Fruit fly (Drosophila melanogaster): Measurements from ENCODE around the gene whe.

whe gene

DNA sequence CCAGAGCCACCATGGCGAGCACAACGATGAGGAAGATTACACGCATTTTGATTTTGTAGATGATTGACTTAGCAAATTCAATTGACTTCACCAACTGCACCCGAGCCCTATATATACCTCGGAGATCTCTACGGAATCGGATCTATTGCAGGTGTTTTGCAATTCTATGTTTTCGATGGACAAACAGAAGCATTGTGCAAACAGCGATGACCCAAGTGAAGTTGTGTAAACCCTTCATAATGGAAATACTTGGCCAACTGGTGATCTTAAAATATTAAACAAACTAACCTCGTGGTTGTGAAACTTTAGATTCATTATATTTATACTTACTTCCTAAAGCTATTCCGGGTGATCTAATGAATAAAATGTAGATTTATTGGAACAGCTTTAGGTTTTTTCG lies at the start of gene whe:
TSS of gene whe (minus strand) at position 101 of the 400 bp plus-strand sequence.
- TF ChIP-seq CG32121 (GFP tag; IDR thresholded peaks at IDR 0.05) (no peak), rn (GFP tag; IDR thresholded peaks at IDR 0.05) (no peak), CG9948 (tag; optimal IDR thresholded peaks at IDR 0.05) (no peak), D1 (tag; optimal IDR thresholded peaks at IDR 0.05) (no peak), CG8159 (tag; optimal IDR thresholded peaks at IDR 0.05) (no peak), fd96Ca (GFP tag; IDR thresholded peaks at IDR 0.05) (no peak)

DNA sequence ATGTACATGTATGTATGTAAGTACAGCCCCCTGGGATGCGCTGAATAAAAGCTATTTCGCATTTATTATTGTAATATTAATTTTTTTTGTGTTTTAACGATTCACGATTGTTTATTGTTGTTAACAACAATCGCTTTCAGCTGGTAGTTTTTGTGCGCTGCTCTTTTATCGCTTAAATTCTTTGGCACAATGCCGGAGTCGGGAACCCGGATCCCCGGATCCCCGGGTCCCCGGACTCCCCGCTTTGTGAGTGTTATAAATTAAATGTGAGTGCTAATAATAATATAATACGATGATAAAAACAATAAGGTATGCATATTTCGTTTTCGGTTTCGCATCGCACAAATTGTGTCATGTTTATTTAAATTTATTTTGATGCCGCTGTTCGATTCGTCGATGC lies 38.1 kb upstream of the whe start:
- TF ChIP-seq CG9948 (tag; optimal IDR thresholded peaks at IDR 0.05) (no peak), gl (tag; optimal IDR thresholded peaks at IDR 0.05) (no peak), D1 (tag; optimal IDR thresholded peaks at IDR 0.05) (no peak), CG13204 (GFP tag; optimal IDR thresholded peaks at IDR 0.05) (no peak), CG10348 (GFP tag; IDR thresholded peaks at IDR 0.05) (no peak)

DNA sequence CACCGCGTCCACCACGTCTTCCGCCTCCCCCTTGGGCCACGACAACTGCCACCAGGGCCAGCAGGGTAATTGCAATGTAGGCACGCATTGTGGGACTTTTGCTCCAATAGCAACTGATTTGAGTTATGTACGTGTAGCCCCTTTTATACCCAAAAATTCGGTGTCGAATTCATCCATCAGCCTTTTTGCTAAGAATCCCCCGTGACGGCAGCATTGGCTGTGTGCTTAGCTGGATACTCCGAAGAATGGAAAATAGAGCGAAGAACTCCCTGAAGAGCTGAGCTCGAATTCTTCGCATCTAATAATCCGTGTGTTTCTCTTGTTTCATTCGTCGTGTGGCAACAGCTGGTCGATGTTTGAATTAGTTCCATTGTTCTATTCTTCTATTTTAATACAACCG lies 26.6 kb upstream of the whe start, which contains the start of gene CG10918:
TSS of gene CG10918 (minus strand) at position 101 of the 400 bp plus-strand sequence.
- TF ChIP-seq Snoo (tag; optimal IDR thresholded peaks at IDR 0.05), result no peak
- no peak for TF ChIP-seq CG32121 (GFP tag; IDR thresholded peaks at IDR 0.05)
- no peak for TF ChIP-seq CG34367 (tag; optimal IDR thresholded peaks at IDR 0.05)

DNA sequence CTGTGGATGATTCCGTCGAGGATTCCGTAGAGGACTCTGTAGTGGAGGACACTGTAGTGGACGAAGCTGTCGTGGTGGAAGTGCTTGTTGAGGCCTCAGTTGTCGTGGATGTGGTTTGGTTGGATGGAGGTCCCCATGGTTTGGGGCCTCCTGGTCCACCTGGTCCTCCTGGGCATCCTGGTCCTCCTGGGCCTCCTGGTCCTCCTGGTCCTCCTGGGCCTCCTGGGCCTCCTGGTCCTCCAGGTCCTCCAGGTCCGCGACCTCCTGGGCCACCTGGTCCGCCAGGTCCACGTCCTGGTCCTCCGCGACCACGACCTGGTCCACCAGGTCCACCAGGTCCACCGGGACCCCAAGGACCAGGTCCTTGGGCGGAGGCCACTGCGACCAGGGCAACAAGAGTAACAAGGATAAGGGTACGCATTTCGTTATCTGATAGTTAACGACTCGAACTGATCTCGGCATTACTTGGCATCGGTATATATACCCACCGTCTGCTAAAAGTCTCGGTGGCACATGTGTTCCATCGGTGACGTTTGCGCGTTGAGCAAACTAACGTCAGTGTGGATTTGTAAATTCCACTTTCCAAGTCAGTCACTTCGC lies 5.6 kb downstream of the whe start, which contains the start of gene lcs:
TSS of gene lcs (minus strand) at position 457 of the 600 bp plus-strand sequence.
- TF ChIP-seq rn (GFP tag; IDR thresholded peaks at IDR 0.05) (no peak), gl (tag; optimal IDR thresholded peaks at IDR 0.05) (no peak), CG12605 (GFP tag; IDR thresholded peaks at IDR 0.05) (no peak), Pif1B (GFP tag; optimal IDR thresholded peaks at IDR 0.05) (no peak), Snoo (tag; optimal IDR thresholded peaks at IDR 0.05) (no peak), EcR (GFP tag; optimal IDR thresholded peaks at IDR 0.05) (no peak), CG14655 (GFP tag; optimal IDR thresholded peaks at IDR 0.05) (no peak), CG32121 (GFP tag; IDR thresholded peaks at IDR 0.05) (no peak), Pif1A (GFP tag; optimal IDR thresholded peaks at IDR 0.05) (no peak), fd96Ca (GFP tag; IDR thresholded peaks at IDR 0.05) (no peak)

DNA sequence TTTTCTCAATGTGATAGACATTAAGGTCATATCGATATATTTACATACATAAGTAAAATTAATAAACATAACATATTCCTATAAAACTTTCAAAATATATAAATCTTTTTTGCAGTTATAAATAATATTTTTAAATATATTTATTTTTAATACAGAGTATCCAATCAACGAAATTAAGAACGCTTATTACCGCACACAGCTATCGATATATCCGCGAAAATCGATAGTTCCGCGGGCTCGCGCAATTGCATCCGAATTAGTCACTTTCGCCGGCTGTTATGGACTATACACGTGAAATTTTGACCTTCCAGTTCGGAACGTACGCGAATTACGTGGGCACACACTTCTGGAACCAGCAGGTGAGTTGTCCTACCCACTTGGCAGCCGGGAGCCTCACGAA lies 13.8 kb downstream of the whe start, which contains the start of gene mst:
TSS of gene mst (plus strand) at position 244 of the 400 bp plus-strand sequence.
- TF ChIP-seq CG34367 (tag; optimal IDR thresholded peaks at IDR 0.05), result no peak
- TF ChIP-seq CG32121 (GFP tag; IDR thresholded peaks at IDR 0.05), result no peak
- no peak for TF ChIP-seq D1 (tag; optimal IDR thresholded peaks at IDR 0.05)
- TF ChIP-seq CG15710 (tag; optimal IDR thresholded peaks at IDR 0.05), result no peak
- TF ChIP-seq CG17806 (tag; optimal IDR thresholded peaks at IDR 0.05), result no peak

DNA sequence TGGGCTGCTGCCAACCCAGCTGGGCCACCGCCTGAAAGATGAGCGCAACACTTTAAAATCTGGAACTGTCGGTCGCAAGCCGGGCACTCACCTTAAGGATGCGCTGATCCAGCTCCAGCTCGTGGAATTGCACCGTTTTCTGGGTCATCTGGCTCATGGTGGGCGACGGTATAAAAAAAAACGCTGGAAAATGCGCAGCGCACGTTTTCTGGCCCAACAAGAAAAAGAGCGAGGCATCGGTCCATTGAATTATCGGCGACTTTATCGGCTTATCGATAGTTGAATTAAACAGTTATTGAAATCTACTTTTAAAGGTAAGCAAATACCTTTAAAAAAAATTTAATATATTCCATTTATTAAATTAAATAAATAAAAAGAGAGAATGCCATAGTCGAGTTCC lies 14.9 kb downstream of the whe start, which contains the start of gene Ddx56:
TSS of gene Ddx56 (minus strand) at position 252 of the 400 bp plus-strand sequence.
- no peak for TF ChIP-seq Snoo (tag; optimal IDR thresholded peaks at IDR 0.05)
- no peak for TF ChIP-seq Pif1B (GFP tag; optimal IDR thresholded peaks at IDR 0.05)
- no peak for TF ChIP-seq Pif1A (GFP tag; optimal IDR thresholded peaks at IDR 0.05)
- no peak for TF ChIP-seq CG34367 (tag; optimal IDR thresholded peaks at IDR 0.05)
- TF ChIP-seq CG10348 (GFP tag; IDR thresholded peaks at IDR 0.05), result no peak
- no peak for TF ChIP-seq CG12605 (GFP tag; IDR thresholded peaks at IDR 0.05)
- no peak for TF ChIP-seq CG8301 (tag; optimal IDR thresholded peaks at IDR 0.05)
- no peak for TF ChIP-seq CG8159 (tag; optimal IDR thresholded peaks at IDR 0.05)
- no peak for TF ChIP-seq CG15710 (tag; optimal IDR thresholded peaks at IDR 0.05)
- no peak for TF ChIP-seq CG4496 (GFP tag; IDR thresholded peaks at IDR 0.05)
- no peak for TF ChIP-seq gl (tag; optimal IDR thresholded peaks at IDR 0.05)
- TF ChIP-seq CG17806 (tag; optimal IDR thresholded peaks at IDR 0.05), result no peak
- TF ChIP-seq Ets98B (GFP tag; IDR thresholded peaks at IDR 0.05), result no peak
- no peak for TF ChIP-seq fd96Ca (GFP tag; IDR thresholded peaks at IDR 0.05)
- no peak for TF ChIP-seq CG13204 (GFP tag; optimal IDR thresholded peaks at IDR 0.05)
- no peak for TF ChIP-seq CG32121 (GFP tag; IDR thresholded peaks at IDR 0.05)
- TF ChIP-seq CG14655 (GFP tag; optimal IDR thresholded peaks at IDR 0.05), result no peak
- no peak for TF ChIP-seq rn (GFP tag; IDR thresholded peaks at IDR 0.05)
- TF ChIP-seq EcR (GFP tag; optimal IDR thresholded peaks at IDR 0.05), result no peak

DNA sequence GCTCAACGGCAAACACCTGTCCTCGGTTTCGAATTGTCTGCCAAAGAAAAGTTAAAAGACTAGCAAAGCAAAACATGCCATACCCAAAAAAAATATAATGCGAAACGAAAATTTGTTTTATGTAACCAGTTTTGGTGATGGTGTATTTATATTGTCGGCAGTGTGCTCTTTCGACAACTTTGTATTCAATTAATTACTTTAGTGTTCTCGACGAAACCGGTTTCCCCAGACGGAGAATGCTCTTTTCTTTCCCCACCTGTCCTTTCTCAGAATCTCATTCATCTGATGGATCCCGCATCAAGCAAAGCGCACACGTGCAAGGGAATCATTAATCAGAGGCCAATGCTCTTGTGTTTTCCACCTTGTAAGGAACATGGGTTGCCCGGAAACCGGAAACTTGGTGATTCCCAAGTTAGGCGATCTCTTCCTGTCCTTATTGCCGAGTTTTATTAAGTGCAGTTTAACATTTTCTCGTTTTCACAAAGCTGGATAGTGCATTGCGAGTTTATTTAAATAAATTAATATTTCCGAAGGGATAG lies 24.2 kb downstream of the whe start:
- TF ChIP-seq EcR (GFP tag; optimal IDR thresholded peaks at IDR 0.05) (peak; percentile 87), CG34367 (tag; optimal IDR thresholded peaks at IDR 0.05) (no peak)
